Worm (Caenorhabditis elegans) whole organism, mixed stage, embryonic: ENCODE results near the gene elt-1.
A peak's percentile ranks its signal among the peaks of the same experiment; 100 is the strongest.

Experiments used
- bed-3 ChIP-seq: fragments of 200-800 bp; sonication (Bioruptor generic); optimal IDR thresholded peaks from 3 replicates; lab custom pipeline; 2018; ENCODE audit warnings: mild to moderate bottlenecking, missing genetic modification characterization, moderate library complexity, missing compliant biosample characterization
- blmp-1 ChIP-seq: fragments of 150-350 bp; optimal IDR thresholded peaks from 2 replicates; lab custom pipeline; 2014; ENCODE audit warnings: missing biosample characterization, missing genetic modification characterization
- ceh-43 ChIP-seq: fragments of 200-800 bp; sonication (Bioruptor generic); optimal IDR thresholded peaks from 2 replicates; lab custom pipeline; 2018; ENCODE audit warnings: mild to moderate bottlenecking, missing genetic modification characterization, moderate library complexity, missing compliant biosample characterization
- ces-1 ChIP-seq: fragments of 150-350 bp; optimal IDR thresholded peaks from 2 replicates; lab custom pipeline; 2014; ENCODE audit warnings: missing biosample characterization, missing genetic modification reagents, missing genetic modification characterization
- cnd-1 ChIP-seq: fragments of 200-800 bp; sonication (Bioruptor generic); optimal IDR thresholded peaks from 2 replicates; lab custom pipeline; 2018; ENCODE audit warnings: mild to moderate bottlenecking, missing genetic modification characterization, missing compliant biosample characterization
- drap-1 ChIP-seq: fragments of 200-800 bp; sonication (Bioruptor generic); optimal IDR thresholded peaks from 3 replicates; lab custom pipeline; 2018; ENCODE audit warnings: mild to moderate bottlenecking, missing genetic modification characterization, missing compliant biosample characterization
- elt-1 ChIP-seq: sonication (generic microtip); optimal IDR thresholded peaks from 2 replicates; lab custom pipeline; 2017; ENCODE audit warnings: missing genetic modification characterization, mild to moderate bottlenecking, missing compliant biosample characterization, antibody characterized with exemption, moderate library complexity, borderline replicate concordance; ENCODE audit not compliant: insufficient read depth
- elt-3 ChIP-seq: fragments of 150-350 bp; optimal IDR thresholded peaks from 2 replicates; lab custom pipeline; 2014; ENCODE audit warnings: missing biosample characterization, missing genetic modification characterization
- flh-1 ChIP-seq: fragments of 200-800 bp; sonication (Bioruptor generic); optimal IDR thresholded peaks from 2 replicates; lab custom pipeline; 2018; ENCODE audit warnings: mild to moderate bottlenecking, missing genetic modification characterization, moderate library complexity, missing compliant biosample characterization
- ham-2 ChIP-seq: fragments of 200-800 bp; sonication (Bioruptor generic); optimal IDR thresholded peaks from 2 replicates; lab custom pipeline; 2018; ENCODE audit warnings: mild to moderate bottlenecking, missing genetic modification characterization, missing compliant biosample characterization
- hlh-1 ChIP-seq: fragments of 150-350 bp; optimal IDR thresholded peaks from 2 replicates; lab custom pipeline; 2014; ENCODE audit warnings: missing biosample characterization, missing genetic modification reagents, missing genetic modification characterization
- lin-13 ChIP-seq: fragments of 150-350 bp; optimal IDR thresholded peaks from 2 replicates; lab custom pipeline; 2014; ENCODE audit warnings: missing biosample characterization, missing genetic modification characterization
- lin-32 ChIP-seq: fragments of 200-800 bp; sonication (Bioruptor generic); optimal IDR thresholded peaks from 2 replicates; lab custom pipeline; 2018; ENCODE audit warnings: mild to moderate bottlenecking, missing genetic modification characterization, missing compliant biosample characterization
- lsy-2 ChIP-seq: fragments of 150-350 bp; optimal IDR thresholded peaks from 2 replicates; lab custom pipeline; 2014; ENCODE audit warnings: missing biosample characterization, missing genetic modification characterization
- mep-1 ChIP-seq: fragments of 150-350 bp; optimal IDR thresholded peaks from 2 replicates; lab custom pipeline; 2017; ENCODE audit warnings: missing biosample characterization, missing genetic modification reagents, missing genetic modification characterization, inconsistent platforms
- nhr-12 ChIP-seq: fragments of 150-350 bp; optimal IDR thresholded peaks from 2 replicates; lab custom pipeline; 2014; ENCODE audit warnings: missing biosample characterization, missing genetic modification characterization
- nhr-2 ChIP-seq: fragments of 150-350 bp; optimal IDR thresholded peaks from 2 replicates; lab custom pipeline; 2014; ENCODE audit warnings: missing biosample characterization, missing genetic modification characterization
- nhr-237 ChIP-seq: fragments of 150-350 bp; optimal IDR thresholded peaks from 2 replicates; lab custom pipeline; 2014; ENCODE audit warnings: missing biosample characterization, missing genetic modification characterization
- pha-4 ChIP-seq: fragments of 150-350 bp; optimal IDR thresholded peaks from 2 replicates; lab custom pipeline; 2018; ENCODE audit warnings: missing biosample characterization, missing genetic modification reagents, missing genetic modification characterization
- sem-2 ChIP-seq: fragments of 200-800 bp; sonication (Bioruptor generic); optimal IDR thresholded peaks from 2 replicates; lab custom pipeline; 2018; ENCODE audit warnings: mild to moderate bottlenecking, missing genetic modification characterization, missing compliant biosample characterization
- snpc-4 ChIP-seq: fragments of 150-350 bp; optimal IDR thresholded peaks from 2 replicates; lab custom pipeline; 2014; ENCODE audit warnings: missing biosample characterization, missing genetic modification characterization
- sptf-1 ChIP-seq: sonication (generic microtip); optimal IDR thresholded peaks from 2 replicates; lab custom pipeline; 2017; ENCODE audit warnings: mild to moderate bottlenecking, missing genetic modification characterization, moderate library complexity, missing compliant biosample characterization
- tbx-8 ChIP-seq: fragments of 200-800 bp; sonication (Bioruptor generic); optimal IDR thresholded peaks from 2 replicates; lab custom pipeline; 2018; ENCODE audit warnings: mild to moderate bottlenecking, missing genetic modification characterization, moderate library complexity, missing compliant biosample characterization
- unc-120 ChIP-seq: sonication (generic microtip); optimal IDR thresholded peaks from 2 replicates; lab custom pipeline; 2017; ENCODE audit warnings: missing genetic modification characterization, missing compliant biosample characterization; ENCODE audit not compliant: poor library complexity, severe bottlenecking
- unc-39 ChIP-seq: fragments of 150-350 bp; optimal IDR thresholded peaks from 2 replicates; lab custom pipeline; 2014; ENCODE audit warnings: missing biosample characterization, missing genetic modification characterization
- unc-62 ChIP-seq: fragments of 150-350 bp; optimal IDR thresholded peaks from 2 replicates; lab custom pipeline; 2014; ENCODE audit warnings: missing biosample characterization, missing genetic modification reagents, missing genetic modification characterization
- zip-8 ChIP-seq: fragments of 150-350 bp; optimal IDR thresholded peaks from 2 replicates; lab custom pipeline; 2014; ENCODE audit warnings: missing biosample characterization, missing genetic modification characterization
- ztf-11 ChIP-seq: fragments of 150-350 bp; optimal IDR thresholded peaks from 2 replicates; lab custom pipeline; 2014; ENCODE audit warnings: missing biosample characterization, missing genetic modification characterization

Gene elt-1

DNA sequence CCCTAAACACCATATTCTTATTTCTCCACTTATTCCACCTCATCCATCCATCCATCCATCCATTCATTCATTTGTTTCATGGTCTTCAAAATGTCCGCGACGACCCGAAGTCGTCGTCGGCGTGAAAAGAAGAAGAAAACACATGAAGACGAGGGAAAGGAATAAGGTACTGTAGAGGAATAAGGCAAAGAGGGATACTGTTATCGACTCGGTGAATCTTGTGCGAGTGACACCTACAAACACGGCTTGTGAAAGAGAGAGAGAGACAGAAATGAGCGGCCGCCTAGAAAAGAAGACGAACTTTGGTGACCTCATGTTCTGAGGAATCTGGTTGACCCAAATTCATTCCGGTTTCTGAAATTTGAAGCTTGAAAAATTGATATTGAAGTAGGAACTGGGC, 5.7 kb upstream of the elt-1 start:
- TF ChIP-seq elt-1 (tag; lab: Kevin White, UChicago) (peak; percentile 97), lin-32 (GFP tag; lab: Kevin White, UChicago) (no peak), ces-1 (GFP tag; lab: Kevin White, UChicago) (no peak)

DNA sequence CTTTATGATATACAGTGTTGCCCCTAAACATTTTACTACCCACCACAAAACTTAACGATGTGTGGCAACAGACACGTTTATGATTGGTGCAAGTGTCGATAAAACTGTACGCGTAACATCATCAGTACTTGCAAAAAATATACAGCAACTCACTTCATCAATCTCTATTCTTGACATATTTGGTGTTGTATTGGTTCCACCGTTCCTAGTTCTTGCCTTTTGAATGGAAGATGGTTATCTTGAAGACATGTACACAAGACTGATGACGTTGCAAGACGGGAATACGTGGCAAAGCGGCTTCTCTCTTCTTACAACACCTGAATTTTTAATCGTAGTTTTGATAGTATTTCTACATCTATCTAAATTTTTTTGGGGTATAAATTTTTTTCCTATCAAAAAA, 3.9 kb upstream of the elt-1 start:
- TF ChIP-seq ceh-43 (GFP tag; lab: Kevin White, UChicago) (no peak), elt-1 (tag; lab: Kevin White, UChicago) (peak; percentile 91)

DNA sequence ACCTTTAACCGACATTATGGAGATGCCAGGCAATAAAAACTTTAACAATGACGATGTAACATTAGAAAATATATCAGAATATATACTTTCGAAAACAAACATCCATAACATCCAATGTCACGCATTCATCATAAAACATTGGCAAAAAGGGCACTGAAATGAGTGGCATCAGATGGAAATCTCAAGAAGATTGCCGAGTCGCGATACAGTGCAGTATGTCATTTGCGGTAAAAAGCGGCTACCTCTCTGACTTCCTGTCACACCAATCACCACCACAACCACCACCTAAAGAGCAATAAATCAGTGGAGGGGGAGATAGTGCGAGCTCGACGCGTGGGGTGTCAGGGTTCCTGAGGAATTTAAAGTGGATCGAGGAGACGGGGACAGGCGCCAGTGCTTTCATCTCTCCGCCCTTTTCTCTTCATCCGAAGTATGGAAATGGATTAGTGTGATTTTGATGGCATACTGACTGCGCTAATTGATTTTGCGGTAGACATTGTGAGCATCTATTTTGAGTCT, 1.7 kb upstream of the elt-1 start:
- TF ChIP-seq nhr-237 (tag; lab: Kevin White, UChicago) (no peak), flh-1 (no peak), zip-8 (tag; lab: Kevin White, UChicago) (no peak), drap-1 (no peak), lin-13 (tag; lab: Kevin White, UChicago) (no peak), elt-1 (tag; lab: Kevin White, UChicago) (peak; percentile 98)

DNA sequence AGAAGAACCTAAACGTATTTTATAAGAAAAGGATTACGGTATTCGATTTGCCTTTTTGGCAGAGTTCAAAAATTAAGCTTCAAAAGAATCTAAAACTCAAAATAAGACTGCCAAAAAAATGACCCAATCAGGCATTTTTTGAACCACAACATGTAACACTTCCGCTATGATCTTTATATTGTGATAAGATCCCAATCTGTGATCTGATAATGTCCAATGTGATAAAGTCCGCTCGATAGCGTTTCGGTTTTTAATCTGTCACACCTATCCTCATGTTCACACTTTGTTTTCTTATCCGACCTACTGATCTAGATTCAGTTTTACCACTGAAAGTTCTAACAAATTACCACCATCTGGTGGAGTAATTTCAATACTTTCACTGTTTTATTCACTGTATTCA, 735 bp upstream of the elt-1 start:
- peak; percentile 100 for TF ChIP-seq elt-1 (tag; lab: Kevin White, UChicago)
- no peak for TF ChIP-seq unc-120 (tag; lab: Kevin White, UChicago)

DNA sequence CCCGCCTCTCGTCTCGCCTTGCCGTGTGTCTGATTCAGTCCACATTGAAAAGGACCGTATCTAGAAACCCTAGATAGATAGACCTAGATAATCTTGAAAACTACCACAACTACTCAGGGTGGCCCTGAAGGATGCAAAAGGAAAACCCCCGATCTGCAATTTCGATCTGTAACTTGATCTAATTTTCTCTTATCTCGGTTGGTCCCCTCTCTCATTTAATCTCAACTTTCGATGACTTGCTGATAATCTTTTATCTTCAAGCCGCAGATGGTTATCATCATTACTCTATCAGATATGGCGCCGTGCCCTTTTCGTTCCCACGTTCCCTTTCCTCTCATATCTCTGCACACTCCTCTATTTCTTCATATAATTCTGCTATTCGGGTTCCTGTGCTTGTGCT, 716 bp downstream of the elt-1 start:
- no peak for TF ChIP-seq nhr-12 (tag; lab: Kevin White, UChicago)
- TF ChIP-seq mep-1 = no peak
- TF ChIP-seq ces-1 (GFP tag; lab: Kevin White, UChicago) = no peak
- TF ChIP-seq elt-1 (tag; lab: Kevin White, UChicago) = peak; percentile 100
- TF ChIP-seq unc-62 = no peak
- TF ChIP-seq lin-13 (tag; lab: Kevin White, UChicago) = no peak
- no peak for TF ChIP-seq tbx-8
- TF ChIP-seq flh-1 = no peak
- TF ChIP-seq sem-2 (GFP tag; lab: Kevin White, UChicago) = no peak
- TF ChIP-seq hlh-1 (tag; lab: Kevin White, UChicago) = no peak
- no peak for TF ChIP-seq blmp-1 (tag; lab: Kevin White, UChicago)
- no peak for TF ChIP-seq zip-8 (tag; lab: Kevin White, UChicago)
- no peak for TF ChIP-seq ztf-11 (tag; lab: Kevin White, UChicago)
- no peak for TF ChIP-seq snpc-4
- TF ChIP-seq ham-2 (GFP tag; lab: Kevin White, UChicago) = peak; percentile 56
- TF ChIP-seq cnd-1 (tag; lab: Kevin White, UChicago) = no peak
- TF ChIP-seq lsy-2 = no peak

DNA sequence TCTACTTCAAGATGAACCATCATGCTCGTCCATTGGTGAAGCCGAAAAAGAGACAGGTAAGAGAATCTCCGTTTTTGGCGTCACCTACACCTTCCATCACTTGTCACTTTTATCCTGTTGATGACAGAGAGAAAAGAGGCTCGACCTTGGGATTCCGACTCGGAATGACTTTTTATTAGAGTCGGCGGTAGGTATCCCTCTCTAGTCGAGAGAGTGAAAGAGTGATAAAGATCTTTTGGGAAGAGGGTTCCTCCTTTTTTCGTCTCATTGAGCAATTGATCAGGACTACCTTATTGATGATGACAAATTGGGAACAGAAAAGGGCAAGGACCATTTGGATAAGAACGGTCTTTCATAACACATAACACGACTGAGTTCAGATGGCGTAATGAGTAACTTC, 2.6 kb downstream of the elt-1 start:
- TF ChIP-seq elt-1 (tag; lab: Kevin White, UChicago) (peak; percentile 98), lin-32 (GFP tag; lab: Kevin White, UChicago) (no peak), nhr-2 (tag; lab: Kevin White, UChicago) (peak; percentile 18), unc-62 (peak; percentile 52), unc-39 (no peak)
- TF ChIP-seq, all 35 proteins: peak for 3

DNA sequence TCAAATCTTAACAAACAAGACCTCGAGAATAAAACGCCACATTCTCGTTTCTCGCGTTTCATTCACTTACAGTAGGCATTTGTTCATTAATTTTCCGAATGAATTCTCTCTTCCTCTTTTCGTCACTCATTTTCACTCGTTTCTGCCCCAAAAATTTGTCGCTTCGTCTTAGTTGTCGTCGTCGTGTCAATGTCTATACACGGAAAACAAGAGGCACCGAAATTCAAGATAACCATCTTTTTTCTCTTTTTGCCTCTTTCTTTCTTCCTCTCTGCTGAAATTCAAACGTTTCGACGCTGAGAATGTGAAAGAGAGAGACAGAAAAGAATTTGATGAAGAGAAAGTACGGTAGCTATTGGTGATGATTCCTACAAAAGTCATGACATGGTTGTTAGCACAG, 3.2 kb downstream of the elt-1 start:
- TF ChIP-seq ham-2 (GFP tag; lab: Kevin White, UChicago) (no peak), elt-1 (tag; lab: Kevin White, UChicago) (peak; percentile 89)

DNA sequence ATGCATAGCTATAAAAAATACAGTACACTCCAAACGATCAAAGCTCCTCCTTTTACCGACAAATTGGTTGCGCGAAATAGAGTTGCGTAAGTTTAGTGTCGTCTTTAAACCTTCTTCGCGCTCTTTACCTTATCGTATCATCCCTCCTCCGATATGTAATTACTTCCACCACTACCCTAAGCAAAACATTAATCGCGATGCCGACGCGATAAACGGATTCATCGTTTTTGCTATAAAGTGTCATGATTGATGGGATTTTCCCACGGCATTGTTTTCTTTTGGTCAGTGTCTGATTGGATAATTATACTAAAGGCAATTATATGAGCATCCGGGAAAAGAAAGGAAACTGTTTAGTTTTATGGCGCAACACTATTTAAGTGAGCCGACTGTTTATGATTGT, 4.0 kb downstream of the elt-1 start:
- TF ChIP-seq tbx-8 (no peak), ztf-11 (tag; lab: Kevin White, UChicago) (no peak), unc-39 (no peak), pha-4 (tag; lab: Kevin White, UChicago) (no peak), zip-8 (tag; lab: Kevin White, UChicago) (no peak), elt-1 (tag; lab: Kevin White, UChicago) (peak; percentile 99), ham-2 (GFP tag; lab: Kevin White, UChicago) (no peak), nhr-237 (tag; lab: Kevin White, UChicago) (no peak), bed-3 (GFP tag; lab: Kevin White, UChicago) (no peak), nhr-2 (tag; lab: Kevin White, UChicago) (peak; percentile 27), ces-1 (GFP tag; lab: Kevin White, UChicago) (no peak), elt-3 (tag; lab: Kevin White, UChicago) (no peak), unc-62 (peak; percentile 9), sptf-1 (tag; lab: Kevin White, UChicago) (no peak), lsy-2 (no peak), ceh-43 (GFP tag; lab: Kevin White, UChicago) (peak; percentile 30), snpc-4 (no peak)
- TF ChIP-seq, all 35 proteins: peak for 4
